Fruit fly (Drosophila melanogaster) whole organism, embryonic: ENCODE data around the gene Sas-4.

ENCODE experiments used
- CG11247 ChIP-seq: fragments of 200-800 bp; sonication (Bioruptor generic); IDR thresholded peaks from 2 replicates; pipeline ENCODE4 v1.3.6; 2022; ENCODE audit warnings: missing biosample characterization, missing genetic modification characterization
- CG11723 ChIP-seq: fragments of 200-800 bp; sonication (Bioruptor generic); optimal IDR thresholded peaks from 2 replicates; lab custom pipeline; 2017; ENCODE audit warnings: missing biosample characterization, mild to moderate bottlenecking, missing genetic modification characterization
- CG12236 ChIP-seq: fragments of 200-800 bp; sonication (Bioruptor generic); optimal IDR thresholded peaks from 2 replicates; lab custom pipeline; 2016; ENCODE audit warnings: missing biosample characterization, missing genetic modification characterization
- CG12299 ChIP-seq: fragments of 200-800 bp; sonication (Bioruptor generic); optimal IDR thresholded peaks from 2 replicates; lab custom pipeline; 2018; ENCODE audit warnings: missing biosample characterization, mild to moderate bottlenecking, missing genetic modification characterization
- CG1233 ChIP-seq: fragments of 200-800 bp; sonication (Bioruptor generic); optimal IDR thresholded peaks from 4 replicates; lab custom pipeline; 2018; ENCODE audit warnings: missing biosample characterization, mild to moderate bottlenecking, missing genetic modification characterization
- CG12769 ChIP-seq: fragments of 200-800 bp; sonication (Bioruptor generic); optimal IDR thresholded peaks from 2 replicates; lab custom pipeline; 2019; ENCODE audit warnings: missing biosample characterization, mild to moderate bottlenecking, missing genetic modification characterization, moderate library complexity
- CG14441 ChIP-seq: fragments of 200-800 bp; sonication (Bioruptor generic); IDR thresholded peaks from 2 replicates; pipeline ENCODE4 v1.3.6; 2022; ENCODE audit warnings: missing biosample characterization, missing genetic modification characterization
- CG14965 ChIP-seq: fragments of 200-800 bp; sonication (Bioruptor generic); optimal IDR thresholded peaks from 2 replicates; lab custom pipeline; 2016; ENCODE audit warnings: missing biosample characterization, missing genetic modification characterization, borderline replicate concordance
- CG1529 ChIP-seq: fragments of 200-800 bp; sonication (Bioruptor generic); optimal IDR thresholded peaks from 3 replicates; lab custom pipeline; 2018; ENCODE audit warnings: missing biosample characterization, missing genetic modification characterization
- CG1602 ChIP-seq: fragments of 200-800 bp; sonication (Bioruptor generic); optimal IDR thresholded peaks from 3 replicates; lab custom pipeline; 2016; ENCODE audit warnings: missing biosample characterization, missing genetic modification characterization
- CG17359 ChIP-seq: fragments of 200-800 bp; sonication (Bioruptor generic); optimal IDR thresholded peaks from 3 replicates; lab custom pipeline; 2018; ENCODE audit warnings: missing biosample characterization, mild to moderate bottlenecking, missing genetic modification characterization, moderate library complexity
- CG30431 ChIP-seq: fragments of 200-800 bp; sonication (Bioruptor generic); optimal IDR thresholded peaks from 2 replicates; lab custom pipeline; 2017; ENCODE audit warnings: missing biosample characterization, missing genetic modification characterization
- CG4730 ChIP-seq: fragments of 200-800 bp; sonication (Bioruptor generic); IDR thresholded peaks from 2 replicates; pipeline ENCODE4 v1.3.6; 2022; ENCODE audit warnings: missing biosample characterization, missing genetic modification characterization
- CG7271 ChIP-seq: fragments of 200-800 bp; sonication (Bioruptor generic); optimal IDR thresholded peaks from 2 replicates; lab custom pipeline; 2018; ENCODE audit warnings: missing biosample characterization, mild to moderate bottlenecking, missing genetic modification characterization, moderate library complexity
- CG7372 ChIP-seq: fragments of 200-800 bp; sonication (Bioruptor generic); IDR thresholded peaks from 2 replicates; pipeline ENCODE4 v1.3.6; 2022; ENCODE audit warnings: missing biosample characterization, missing genetic modification characterization
- CG7839 ChIP-seq: fragments of 200-800 bp; sonication (Bioruptor generic); optimal IDR thresholded peaks from 3 replicates; lab custom pipeline; 2018; ENCODE audit warnings: missing biosample characterization, mild to moderate bottlenecking, missing genetic modification characterization, moderate library complexity
- CG8944 ChIP-seq: fragments of 200-800 bp; sonication (Bioruptor generic); optimal IDR thresholded peaks from 3 replicates; lab custom pipeline; 2016; ENCODE audit warnings: missing biosample characterization, missing genetic modification characterization
- CkIIα-i1 ChIP-seq: fragments of 200-800 bp; sonication (Bioruptor generic); IDR thresholded peaks from 2 replicates; pipeline ENCODE4 v1.3.6; 2022; ENCODE audit warnings: missing biosample characterization, missing genetic modification characterization
- D ChIP-seq, 2 experiments: fragments of 200-800 bp in 1 of 2; fragments of >200 bp in 1 of 2; sonication (Bioruptor generic) in 1 of 2; optimal IDR thresholded peaks; 2 replicates in 1 of 2; 3 replicates in 1 of 2; lab custom pipeline; 2017; ENCODE audit warnings: mild to moderate bottlenecking in 1 of 2, missing biosample characterization in 1 of 2, missing genetic modification characterization in 1 of 2, missing genetic modification reagents in 1 of 2
- Eip74EF ChIP-seq, 2 experiments: fragments of 200-800 bp in 1 of 2; fragments of >200 bp in 1 of 2; sonication (Bioruptor generic) in 1 of 2; optimal IDR thresholded peaks; 2 replicates each; lab custom pipeline; 2017 to 2019; ENCODE audit warnings: missing biosample characterization in 2 of 2, missing genetic modification characterization in 2 of 2, mild to moderate bottlenecking in 1 of 2, moderate library complexity in 1 of 2
- Ets65A ChIP-seq: fragments of 200-800 bp; sonication (Bioruptor generic); peaks from one replicate; lab custom pipeline; 2016; ENCODE audit warnings: missing biosample characterization, missing genetic modification characterization
- Fer1 ChIP-seq: fragments of 200-800 bp; sonication (Bioruptor generic); optimal IDR thresholded peaks from 2 replicates; lab custom pipeline; 2017; ENCODE audit warnings: missing biosample characterization, mild to moderate bottlenecking, missing genetic modification characterization
- Fer2 ChIP-seq: fragments of 200-800 bp; sonication (Bioruptor generic); optimal IDR thresholded peaks from 2 replicates; lab custom pipeline; 2018; ENCODE audit warnings: missing biosample characterization, mild to moderate bottlenecking, missing genetic modification characterization, moderate library complexity
- HLH4C ChIP-seq: fragments of 200-800 bp; sonication (Bioruptor generic); IDR thresholded peaks from 3 replicates; pipeline ENCODE4 v1.3.6; 2022; ENCODE audit warnings: missing biosample characterization, missing genetic modification characterization; ENCODE audit not compliant: partially characterized antibody
- HLH54F ChIP-seq: fragments of 200-800 bp; sonication (Bioruptor generic); optimal IDR thresholded peaks from 3 replicates; lab custom pipeline; 2016; ENCODE audit warnings: missing biosample characterization, missing genetic modification characterization
- Hand ChIP-seq: fragments of 200-800 bp; sonication (Bioruptor generic); optimal IDR thresholded peaks from 2 replicates; lab custom pipeline; 2017; ENCODE audit warnings: mild to moderate bottlenecking, missing biosample characterization, missing genetic modification reagents, missing genetic modification characterization
- HmgD ChIP-seq: fragments of 200-800 bp; sonication (Bioruptor generic); optimal IDR thresholded peaks from 3 replicates; lab custom pipeline; 2016; ENCODE audit warnings: missing biosample characterization, missing genetic modification characterization
- Hsf ChIP-seq: fragments of 200-800 bp; sonication (Bioruptor generic); optimal IDR thresholded peaks from 3 replicates; lab custom pipeline; 2016; ENCODE audit warnings: missing biosample characterization, missing genetic modification characterization
- Lhr ChIP-seq: fragments of 200-800 bp; sonication (Bioruptor generic); optimal IDR thresholded peaks from 3 replicates; lab custom pipeline; 2017; ENCODE audit warnings: mild to moderate bottlenecking, missing biosample characterization, missing genetic modification reagents, missing genetic modification characterization
- Side ChIP-seq: fragments of 200-800 bp; sonication (Bioruptor generic); optimal IDR thresholded peaks from 2 replicates; lab custom pipeline; 2016; ENCODE audit warnings: missing biosample characterization, missing genetic modification characterization
- Six4 ChIP-seq: fragments of 200-800 bp; sonication (Bioruptor generic); optimal IDR thresholded peaks from 2 replicates; lab custom pipeline; 2016; ENCODE audit warnings: missing biosample characterization, missing genetic modification characterization
- Xrp1 ChIP-seq: fragments of 200-800 bp; sonication (Bioruptor generic); IDR thresholded peaks from 2 replicates; pipeline ENCODE4 v1.3.6; 2022; ENCODE audit warnings: missing biosample characterization, missing genetic modification characterization
- eyg ChIP-seq: fragments of 200-800 bp; sonication (Bioruptor generic); optimal IDR thresholded peaks from 3 replicates; lab custom pipeline; 2016; ENCODE audit warnings: missing biosample characterization, missing genetic modification characterization
- gsb-n ChIP-seq: fragments of 200-800 bp; sonication (Bioruptor generic); optimal IDR thresholded peaks from 3 replicates; lab custom pipeline; 2018; ENCODE audit warnings: missing biosample characterization, mild to moderate bottlenecking, missing genetic modification characterization
- gt ChIP-seq: fragments of 200-800 bp; sonication (Bioruptor generic); IDR thresholded peaks from 2 replicates; pipeline ENCODE4 v1.3.6; 2022; ENCODE audit warnings: missing biosample characterization, missing genetic modification characterization
- hkb ChIP-seq, 2 experiments: fragments of 200-800 bp in 1 of 2; fragments of >200 bp in 1 of 2; sonication (Bioruptor generic) in 1 of 2; IDR thresholded peaks in 1 of 2; optimal IDR thresholded peaks in 1 of 2; 2 replicates each; pipeline versions ENCODE4 v1.3.6 to Lab custom; 2017 to 2022; ENCODE audit warnings: missing biosample characterization in 1 of 2, missing genetic modification characterization in 1 of 2
- jumu ChIP-seq: fragments of 200-800 bp; sonication (Bioruptor generic); optimal IDR thresholded peaks from 3 replicates; lab custom pipeline; 2016; ENCODE audit warnings: missing biosample characterization, missing genetic modification characterization
- mam ChIP-seq: fragments of 200-800 bp; sonication (Bioruptor generic); optimal IDR thresholded peaks from 3 replicates; lab custom pipeline; 2016; ENCODE audit warnings: missing biosample characterization, missing genetic modification characterization
- oc ChIP-seq: fragments of 200-800 bp; sonication (Bioruptor generic); optimal IDR thresholded peaks from 2 replicates; lab custom pipeline; 2018; ENCODE audit warnings: missing biosample characterization, mild to moderate bottlenecking, missing genetic modification characterization, moderate library complexity
- onecut ChIP-seq: fragments of 200-800 bp; sonication (Bioruptor generic); IDR thresholded peaks from 2 replicates; pipeline ENCODE4 v1.3.6; 2022; ENCODE audit warnings: missing biosample characterization, missing genetic modification characterization
- row ChIP-seq: fragments of 200-800 bp; sonication (Bioruptor generic); IDR thresholded peaks from 3 replicates; pipeline ENCODE4 v1.3.6; 2022; ENCODE audit warnings: missing biosample characterization, missing genetic modification characterization
- sc ChIP-seq, 3 experiments: fragments of >200 bp in 2 of 3; fragments of 200-800 bp in 1 of 3; sonication (Bioruptor generic) in 1 of 3; optimal IDR thresholded peaks; 2 replicates in 2 of 3; 3 replicates in 1 of 3; lab custom pipeline; 2017; ENCODE audit warnings: mild to moderate bottlenecking in 1 of 3, missing biosample characterization in 1 of 3, missing genetic modification characterization in 1 of 3, missing genetic modification reagents in 1 of 3
- sd ChIP-seq: fragments of 200-800 bp; sonication (Bioruptor generic); optimal IDR thresholded peaks from 3 replicates; lab custom pipeline; 2018; ENCODE audit warnings: missing biosample characterization, mild to moderate bottlenecking, missing genetic modification characterization, moderate library complexity
- sob ChIP-seq: fragments of 200-800 bp; sonication (Bioruptor generic); IDR thresholded peaks from 2 replicates; pipeline ENCODE4 v1.3.6; 2022; ENCODE audit warnings: missing biosample characterization, missing genetic modification characterization
- tna ChIP-seq: fragments of 200-800 bp; sonication (Bioruptor generic); IDR thresholded peaks from 2 replicates; pipeline ENCODE4 v1.3.6; 2022; ENCODE audit warnings: missing biosample characterization, missing genetic modification characterization; ENCODE audit not compliant: partially characterized antibody
- wdn ChIP-seq: fragments of 200-800 bp; sonication (Bioruptor generic); IDR thresholded peaks from 2 replicates; pipeline ENCODE4 v1.3.6; 2022; ENCODE audit warnings: missing biosample characterization, missing genetic modification characterization
- zen2 ChIP-seq: fragments of 200-800 bp; sonication (Bioruptor generic); IDR thresholded peaks from 3 replicates; pipeline ENCODE4 v1.3.6; 2022; ENCODE audit warnings: missing biosample characterization, missing genetic modification characterization; ENCODE audit not compliant: partially characterized antibody

Sas-4 gene

dm6 chr3R:7162356-7163289 lies 11.5 kb downstream of the Sas-4 start, which contains the start of gene sas (continued):
- TF ChIP-seq gsb-n (no peak), eyg (GFP tag; lab: Kevin White, UChicago) (no peak), sob (GFP tag; lab: Robert Waterston, UW) (no peak), HmgD (GFP tag; lab: Kevin White, UChicago) (no peak), CG7839 (tag; lab: Kevin White, UChicago) (no peak), Side (no peak), row (GFP tag; lab: Robert Waterston, UW) (no peak), CG12236 (GFP tag; lab: Kevin White, UChicago) (no peak), Ets65A (GFP tag; lab: Kevin White, UChicago) (no peak), sd (tag; lab: Kevin White, UChicago) (peak; percentile 64), Fer2 (tag; lab: Kevin White, UChicago) (no peak), zen2 (no peak), CG7372 (GFP tag; lab: Robert Waterston, UW) (no peak), CG1602 (GFP tag; lab: Kevin White, UChicago) (no peak), Fer1 (GFP tag; lab: Kevin White, UChicago) (no peak), oc (tag; lab: Kevin White, UChicago) (peak; percentile 55), CG11723 (no peak), tna (GFP tag; lab: Robert Waterston, UW) (no peak), CG14965 (GFP tag; lab: Kevin White, UChicago) (no peak), CkIIα-i1 (GFP tag; lab: Robert Waterston, UW) (no peak), Hand (GFP tag; lab: Kevin White, UChicago) (no peak), CG30431 (no peak), CG14441 (no peak), CG1233 (GFP tag; lab: Kevin White, UChicago) (no peak), CG7271 (tag; lab: Kevin White, UChicago) (no peak), CG11247 (no peak), Xrp1 (GFP tag; lab: Robert Waterston, UW) (no peak), sc (optimal IDR thresholded peaks at IDR 0.05; lab: Kevin White, UChicago) (no peak), sc (GFP tag; optimal IDR thresholded peaks at IDR 0.05; lab: Kevin White, UChicago) (no peak), wdn (GFP tag; lab: Robert Waterston, UW) (no peak), CG4730 (GFP tag; lab: Robert Waterston, UW) (no peak), CG17359 (no peak), hkb (optimal IDR thresholded peaks at IDR 0.05; lab: Kevin White, UChicago) (no peak), hkb (GFP tag; IDR thresholded peaks at IDR 0.05; lab: Robert Waterston, UW) (0 out of 2 replicates have a peak, but pooled peaks have one; percentile 40), CG12299 (no peak), Six4 (GFP tag; lab: Kevin White, UChicago) (no peak), Hsf (no peak), D (optimal IDR thresholded peaks at IDR 0.05; lab: Kevin White, UChicago) (peak; percentile 17), D (GFP tag; optimal IDR thresholded peaks at IDR 0.05; lab: Kevin White, UChicago) (no peak), mam (GFP tag; lab: Kevin White, UChicago) (no peak), Eip74EF (GFP tag; optimal IDR thresholded peaks at IDR 0.05; lab: Kevin White, UChicago) (no peak), CG1529 (GFP tag; lab: Kevin White, UChicago) (no peak), onecut (no peak), gt (GFP tag; lab: Robert Waterston, UW) (no peak), jumu (GFP tag; lab: Kevin White, UChicago) (no peak), CG12769 (tag; lab: Kevin White, UChicago) (peak; percentile 53), HLH54F (GFP tag; lab: Kevin White, UChicago) (no peak), Lhr (GFP tag; lab: Kevin White, UChicago) (no peak), HLH4C (GFP tag; lab: Robert Waterston, UW) (0 out of 3 replicates have a peak, but pooled peaks have one; percentile 33), CG8944 (no peak)
